Worm (Caenorhabditis elegans) whole organism, L4 larva: ENCODE measurements around the gene sek-1.

Source experiments
- D1046.2 ChIP-seq: fragments of 200-800 bp; sonication (Bioruptor generic); IDR thresholded peaks from 2 replicates; pipeline ENCODE4 v1.3.6; 2022; ENCODE audit warnings: missing genetic modification characterization, missing compliant biosample characterization
- F10B5.3 ChIP-seq: sonication (generic microtip); optimal IDR thresholded peaks from 2 replicates; lab custom pipeline; 2016; ENCODE audit warnings: mild to moderate bottlenecking, missing genetic modification characterization, missing compliant biosample characterization
- F26F4.8 ChIP-seq: fragments of 200-800 bp; sonication (Bioruptor generic); conservative IDR thresholded peaks from 2 replicates; pipeline ENCODE4 v1.3.6; 2022; ENCODE audit warnings: missing genetic modification characterization, missing compliant biosample characterization
- R02D3.7 ChIP-seq: fragments of 150-350 bp; sonication (generic microtip); optimal IDR thresholded peaks from 3 replicates; lab custom pipeline; 2014; ENCODE audit warnings: missing biosample characterization, missing genetic modification characterization
- T20F7.1 ChIP-seq: fragments of 200-800 bp; sonication (Bioruptor generic); optimal IDR thresholded peaks from 2 replicates; lab custom pipeline; 2018; ENCODE audit warnings: mild to moderate bottlenecking, missing genetic modification characterization, missing compliant biosample characterization
- Y5F2A.4 ChIP-seq: fragments of 200-800 bp; sonication (Bioruptor generic); optimal IDR thresholded peaks from 2 replicates; lab custom pipeline; 2018; ENCODE audit warnings: mild to moderate bottlenecking, missing genetic modification characterization, missing compliant biosample characterization
- ama-1 ChIP-seq: fragments of 150-350 bp; optimal IDR thresholded peaks from 2 replicates; lab custom pipeline; 2014; ENCODE audit warnings: inconsistent platforms, mixed read lengths
- attf-4 ChIP-seq: sonication (generic microtip); optimal IDR thresholded peaks from 3 replicates; lab custom pipeline; 2017; ENCODE audit warnings: missing biosample characterization, missing genetic modification characterization
- ceh-28 ChIP-seq: fragments of 150-350 bp; optimal IDR thresholded peaks from 2 replicates; lab custom pipeline; 2014; ENCODE audit warnings: missing biosample characterization, missing genetic modification reagents, missing genetic modification characterization
- ceh-44 ChIP-seq: fragments of 200-800 bp; sonication (Bioruptor generic); IDR thresholded peaks from 2 replicates; pipeline ENCODE4 v1.3.6; 2022; ENCODE audit warnings: missing genetic modification reagents, missing genetic modification characterization, missing compliant biosample characterization
- ceh-62 ChIP-seq: sonication (generic microtip); optimal IDR thresholded peaks from 2 replicates; lab custom pipeline; 2017; ENCODE audit warnings: missing biosample characterization, missing genetic modification characterization
- duxl-1 ChIP-seq: sonication (generic microtip); optimal IDR thresholded peaks from 2 replicates; lab custom pipeline; 2016; ENCODE audit warnings: mild to moderate bottlenecking, missing genetic modification characterization, moderate library complexity, missing compliant biosample characterization; ENCODE audit not compliant: poor library complexity
- dve-1 ChIP-seq: sonication (generic microtip); optimal IDR thresholded peaks from 2 replicates; lab custom pipeline; 2017; ENCODE audit warnings: antibody characterized with exemption, mild to moderate bottlenecking, missing genetic modification characterization, missing compliant biosample characterization; ENCODE audit not compliant: insufficient read depth
- egl-27 ChIP-seq: sonication (generic microtip); optimal IDR thresholded peaks from 3 replicates; lab custom pipeline; 2017; ENCODE audit warnings: missing biosample characterization, missing genetic modification reagents, missing genetic modification characterization
- egl-43 ChIP-seq: fragments of 200-800 bp; sonication (Bioruptor generic); IDR thresholded peaks from 2 replicates; pipeline ENCODE4 v1.3.6; 2022; ENCODE audit warnings: missing genetic modification reagents, missing genetic modification characterization, missing compliant biosample characterization
- gei-8 ChIP-seq: fragments of 200-800 bp; sonication (Bioruptor generic); optimal IDR thresholded peaks from 2 replicates; lab custom pipeline; 2018; ENCODE audit warnings: mild to moderate bottlenecking, missing genetic modification characterization, missing compliant biosample characterization
- hlh-30 ChIP-seq: sonication (generic microtip); optimal IDR thresholded peaks from 2 replicates; lab custom pipeline; 2017; ENCODE audit warnings: antibody characterized with exemption, mild to moderate bottlenecking, missing genetic modification characterization, missing compliant biosample characterization; ENCODE audit not compliant: insufficient read depth
- lim-7 ChIP-seq: fragments of 200-800 bp; sonication (Bioruptor generic); IDR thresholded peaks from 2 replicates; pipeline ENCODE4 v1.3.6; 2022; ENCODE audit warnings: missing genetic modification characterization, missing compliant biosample characterization
- lin-1 ChIP-seq: fragments of 200-800 bp; sonication (Bioruptor generic); IDR thresholded peaks from 2 replicates; pipeline ENCODE4 v1.3.6; 2022; ENCODE audit warnings: missing genetic modification reagents, missing genetic modification characterization, missing compliant biosample characterization
- lin-29 ChIP-seq: fragments of 200-800 bp; sonication (Bioruptor generic); IDR thresholded peaks from 2 replicates; pipeline ENCODE4 v1.3.6; 2022; ENCODE audit warnings: missing genetic modification reagents, missing genetic modification characterization, missing compliant biosample characterization
- lsy-2 ChIP-seq, 2 experiments: fragments of 150-350 bp in 1 of 2; sonication (generic microtip) in 1 of 2; optimal IDR thresholded peaks; 2 replicates each; lab custom pipeline; 2014 to 2017; ENCODE audit warnings: missing biosample characterization in 2 of 2, missing genetic modification characterization in 2 of 2
- madf-9 ChIP-seq: fragments of 200-800 bp; sonication (Bioruptor generic); conservative IDR thresholded peaks from 2 replicates; pipeline ENCODE4 v1.3.6; 2022; ENCODE audit warnings: missing genetic modification reagents, missing genetic modification characterization, missing compliant biosample characterization
- mdt-29 ChIP-seq: fragments of 200-800 bp; sonication (Bioruptor generic); IDR thresholded peaks from 2 replicates; pipeline ENCODE4 v1.3.6; 2022; ENCODE audit warnings: missing genetic modification reagents, missing genetic modification characterization, missing compliant biosample characterization
- mxl-2 ChIP-seq: fragments of 200-800 bp; sonication (Bioruptor generic); conservative IDR thresholded peaks from 2 replicates; pipeline ENCODE4 v1.3.6; 2022; ENCODE audit warnings: missing genetic modification reagents, missing genetic modification characterization, missing compliant biosample characterization
- mxl-3 ChIP-seq: fragments of 200-800 bp; sonication (Bioruptor generic); optimal IDR thresholded peaks from 2 replicates; lab custom pipeline; 2018; ENCODE audit warnings: mild to moderate bottlenecking, missing genetic modification characterization, missing compliant biosample characterization
- nhr-102 ChIP-seq: sonication (generic microtip); optimal IDR thresholded peaks from 2 replicates; lab custom pipeline; 2016; ENCODE audit warnings: mild to moderate bottlenecking, missing genetic modification characterization, moderate library complexity, missing compliant biosample characterization
- nhr-11 ChIP-seq: fragments of 150-350 bp; optimal IDR thresholded peaks from 2 replicates; lab custom pipeline; 2014; ENCODE audit warnings: missing biosample characterization, missing genetic modification characterization
- nhr-237 ChIP-seq: sonication (generic microtip); optimal IDR thresholded peaks from 2 replicates; lab custom pipeline; 2017; ENCODE audit warnings: missing biosample characterization, missing genetic modification characterization
- nhr-25 ChIP-seq: sonication (generic microtip); optimal IDR thresholded peaks from 2 replicates; lab custom pipeline; 2017; ENCODE audit warnings: missing genetic modification characterization, mild to moderate bottlenecking, missing compliant biosample characterization, antibody characterized with exemption, moderate library complexity, borderline replicate concordance; ENCODE audit not compliant: insufficient read depth
- nhr-28 ChIP-seq: fragments of 150-350 bp; optimal IDR thresholded peaks from 2 replicates; lab custom pipeline; 2014; ENCODE audit warnings: missing biosample characterization, missing genetic modification characterization
- nhr-41 ChIP-seq: fragments of 200-800 bp; sonication (Bioruptor generic); IDR thresholded peaks from 2 replicates; pipeline ENCODE4 v1.3.6; 2022; ENCODE audit warnings: missing genetic modification reagents, missing genetic modification characterization, missing compliant biosample characterization
- nhr-42 ChIP-seq: fragments of 200-800 bp; sonication (Bioruptor generic); IDR thresholded peaks from 2 replicates; pipeline ENCODE4 v1.3.6; 2022; ENCODE audit warnings: missing genetic modification characterization, missing compliant biosample characterization
- nhr-6 ChIP-seq: fragments of 150-350 bp; optimal IDR thresholded peaks from 2 replicates; lab custom pipeline; 2014; ENCODE audit warnings: missing biosample characterization, missing genetic modification characterization
- nhr-77 ChIP-seq: fragments of 150-350 bp; optimal IDR thresholded peaks from 2 replicates; lab custom pipeline; 2014; ENCODE audit warnings: missing biosample characterization, missing genetic modification characterization
- pqm-1 ChIP-seq: sonication (generic microtip); optimal IDR thresholded peaks from 2 replicates; lab custom pipeline; 2017; ENCODE audit warnings: missing biosample characterization, missing genetic modification characterization
- rbr-2 ChIP-seq: sonication (generic microtip); optimal IDR thresholded peaks from 2 replicates; lab custom pipeline; 2016; ENCODE audit warnings: missing genotype, missing genetic modification characterization, missing compliant biosample characterization
- saeg-2 ChIP-seq: fragments of 200-800 bp; sonication (Bioruptor generic); IDR thresholded peaks from 2 replicates; pipeline ENCODE4 v1.3.6; 2022; ENCODE audit warnings: missing genetic modification reagents, missing genetic modification characterization, missing compliant biosample characterization
- set-16 ChIP-seq: fragments of 200-800 bp; sonication (Bioruptor generic); IDR thresholded peaks from 2 replicates; pipeline ENCODE4 v1.3.6; 2022; ENCODE audit warnings: missing genetic modification reagents, missing genetic modification characterization, missing compliant biosample characterization
- skn-1 ChIP-seq: fragments of 150-350 bp; optimal IDR thresholded peaks from 2 replicates; lab custom pipeline; 2014; ENCODE audit warnings: missing biosample characterization, missing genetic modification characterization
- snpc-1.2 ChIP-seq: fragments of 200-800 bp; sonication (Bioruptor generic); IDR thresholded peaks from 2 replicates; pipeline ENCODE4 v1.3.6; 2022; ENCODE audit warnings: missing genetic modification reagents, missing genetic modification characterization, missing compliant biosample characterization
- snpc-4 ChIP-seq: fragments of 150-350 bp; optimal IDR thresholded peaks from 2 replicates; lab custom pipeline; 2014; ENCODE audit warnings: missing biosample characterization, missing genetic modification characterization
- spr-1 ChIP-seq: sonication (generic microtip); optimal IDR thresholded peaks from 2 replicates; lab custom pipeline; 2016; ENCODE audit warnings: mild to moderate bottlenecking, missing genetic modification characterization, missing compliant biosample characterization
- tag-97 ChIP-seq: fragments of 200-800 bp; sonication (Bioruptor generic); IDR thresholded peaks from 2 replicates; pipeline ENCODE4 v1.3.6; 2022; ENCODE audit warnings: missing genetic modification characterization, missing compliant biosample characterization
- tra-1 ChIP-seq: fragments of 200-800 bp; sonication (Bioruptor generic); IDR thresholded peaks from 2 replicates; pipeline ENCODE4 v1.3.6; 2022; ENCODE audit warnings: missing genetic modification reagents, missing genetic modification characterization, missing compliant biosample characterization
- unc-130 ChIP-seq: sonication (generic microtip); optimal IDR thresholded peaks from 2 replicates; lab custom pipeline; 2016; ENCODE audit warnings: missing genetic modification reagents, missing genetic modification characterization, missing compliant biosample characterization
- unc-62 ChIP-seq, 3 experiments: fragments of 150-350 bp in 1 of 3; sonication (generic microtip); optimal IDR thresholded peaks in 2 of 3; peaks in 1 of 3; 1 replicate in 1 of 3; 2 replicates in 2 of 3; lab custom pipeline; 2014 to 2017; ENCODE audit warnings: missing biosample characterization in 3 of 3, missing genetic modification characterization in 3 of 3, missing genetic modification reagents in 3 of 3, missing genotype in 1 of 3
- vab-7 ChIP-seq: fragments of 200-800 bp; sonication (Bioruptor generic); IDR thresholded peaks from 2 replicates; pipeline ENCODE4 v1.3.6; 2022; ENCODE audit warnings: missing genetic modification reagents, missing genetic modification characterization, missing compliant biosample characterization
- zfp-2 ChIP-seq: sonication (generic microtip); optimal IDR thresholded peaks from 2 replicates; lab custom pipeline; 2016; ENCODE audit warnings: mild to moderate bottlenecking, missing genetic modification characterization, missing compliant biosample characterization
- zip-11 ChIP-seq: fragments of 200-800 bp; sonication (Bioruptor generic); IDR thresholded peaks from 2 replicates; pipeline ENCODE4 v1.3.6; 2022; ENCODE audit warnings: missing genetic modification characterization, missing compliant biosample characterization
- zip-2 ChIP-seq: fragments of 150-350 bp; optimal IDR thresholded peaks from 2 replicates; lab custom pipeline; 2014; ENCODE audit warnings: missing biosample characterization, missing genetic modification characterization
- ztf-11 ChIP-seq: fragments of 150-350 bp; optimal IDR thresholded peaks from 2 replicates; lab custom pipeline; 2014; ENCODE audit warnings: missing biosample characterization, missing genetic modification characterization
- ztf-7 ChIP-seq: fragments of 150-350 bp; optimal IDR thresholded peaks from 2 replicates; lab custom pipeline; 2014; ENCODE audit warnings: missing biosample characterization, missing genetic modification characterization

Gene sek-1

DNA sequence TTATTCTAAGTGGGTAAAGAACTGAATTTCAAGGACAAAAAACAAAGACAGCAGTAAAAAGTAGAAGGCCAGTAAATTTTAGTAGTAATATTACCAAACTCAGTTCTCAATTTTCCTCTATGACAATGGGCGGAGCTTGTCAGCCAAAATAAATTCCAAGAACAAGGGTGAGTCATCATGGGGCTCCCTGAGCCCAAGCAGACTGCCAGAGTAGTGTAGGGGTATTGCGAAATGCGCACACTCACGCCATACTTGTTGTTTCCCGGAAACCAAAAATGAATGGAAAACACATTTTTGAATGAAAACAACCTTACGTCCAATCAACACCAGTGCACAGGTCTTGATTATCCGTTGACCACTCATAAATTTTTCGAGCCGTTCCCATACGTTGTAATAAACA lies 24.7 kb upstream of the sek-1 start (continued):
- TF ChIP-seq madf-9 (GFP tag; lab: Robert Waterston, UW) (no peak), F10B5.3 (tag; lab: Kevin White, UChicago) (no peak), nhr-102 (tag; lab: Kevin White, UChicago) (no peak), nhr-77 (tag; lab: Kevin White, UChicago) (no peak), mdt-29 (GFP tag; lab: Robert Waterston, UW) (no peak), F26F4.8 (no peak), spr-1 (tag; lab: Kevin White, UChicago) (no peak), vab-7 (GFP tag; lab: Robert Waterston, UW) (no peak), ceh-62 (tag; lab: Kevin White, UChicago) (no peak), nhr-41 (GFP tag; lab: Robert Waterston, UW) (no peak), nhr-6 (tag; lab: Kevin White, UChicago) (no peak), lin-1 (GFP tag; lab: Robert Waterston, UW) (no peak), ceh-28 (tag; lab: Kevin White, UChicago) (no peak), egl-43 (no peak), duxl-1 (tag; lab: Kevin White, UChicago) (no peak), snpc-4 (tag; lab: Kevin White, UChicago) (no peak), ztf-11 (tag; lab: Kevin White, UChicago) (no peak), T20F7.1 (GFP tag; lab: Kevin White, UChicago) (no peak), lim-7 (GFP tag; lab: Robert Waterston, UW) (no peak), gei-8 (no peak), skn-1 (tag; lab: Kevin White, UChicago) (no peak), nhr-42 (GFP tag; lab: Robert Waterston, UW) (no peak), nhr-11 (tag; lab: Kevin White, UChicago) (peak; percentile 76), egl-27 (tag; lab: Kevin White, UChicago) (no peak), tag-97 (GFP tag; lab: Robert Waterston, UW) (no peak), R02D3.7 (no peak), zip-11 (GFP tag; lab: Robert Waterston, UW) (no peak), rbr-2 (tag; lab: Kevin White, UChicago) (peak; percentile 64), mxl-3 (GFP tag; lab: Kevin White, UChicago) (peak; percentile 39), zfp-2 (tag; lab: Kevin White, UChicago) (no peak), D1046.2 (GFP tag; lab: Robert Waterston, UW) (no peak), set-16 (GFP tag; lab: Robert Waterston, UW) (no peak), nhr-25 (tag; lab: Kevin White, UChicago) (no peak), unc-62 (GFP tag; optimal IDR thresholded peaks at IDR 0.05 in 1 of 2; lab: Kevin White, UChicago) (peak in 1 of 2 experiments; percentile 96), unc-62 (tag; optimal IDR thresholded peaks at IDR 0.05; lab: Kevin White, UChicago) (no peak), ama-1 (lab: Kevin White, UChicago) (no peak), lsy-2 (tag; optimal IDR thresholded peaks at IDR 0.05; lab: Kevin White, UChicago) (peak in 1 of 2 experiments; percentile 60), snpc-1.2 (GFP tag; lab: Robert Waterston, UW) (no peak), attf-4 (tag; lab: Kevin White, UChicago) (no peak), nhr-28 (tag; lab: Kevin White, UChicago) (no peak), mxl-2 (no peak), pqm-1 (tag; lab: Kevin White, UChicago) (no peak), dve-1 (tag; lab: Kevin White, UChicago) (no peak), hlh-30 (peak; percentile 38), tra-1 (GFP tag; lab: Robert Waterston, UW) (no peak), zip-2 (tag; lab: Kevin White, UChicago) (no peak), saeg-2 (GFP tag; lab: Robert Waterston, UW) (no peak), Y5F2A.4 (GFP tag; lab: Kevin White, UChicago) (no peak), unc-130 (GFP tag; lab: Kevin White, UChicago) (no peak), nhr-237 (tag; lab: Kevin White, UChicago) (no peak), ztf-7 (no peak), lin-29 (GFP tag; lab: Robert Waterston, UW) (no peak), ceh-44 (GFP tag; lab: Robert Waterston, UW) (no peak)
